Worm (Caenorhabditis elegans): ENCODE data around the gene Y51A2B.9.

DNA sequence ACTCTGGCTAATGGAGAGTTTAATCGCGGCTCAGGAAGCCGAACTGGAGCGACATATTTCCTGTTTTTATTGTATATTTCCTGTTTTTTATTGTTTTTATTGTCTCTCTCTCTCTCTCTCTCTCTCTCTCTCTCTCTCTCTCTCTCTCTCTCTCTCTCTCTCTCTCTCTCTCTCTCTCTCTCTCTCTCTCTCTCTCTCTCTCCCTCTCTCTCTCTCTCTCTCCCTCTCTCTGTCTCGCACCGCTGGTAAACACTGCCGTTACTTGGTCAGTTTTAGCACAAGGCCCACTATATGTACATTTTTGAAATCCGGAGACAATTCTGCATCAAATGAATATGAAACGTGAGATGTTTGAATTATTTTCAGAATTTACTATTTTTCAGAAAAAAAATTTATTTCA, 35.3 kb upstream of the Y51A2B.9 start:
- TF ChIP-seq nhr-84 (tag; optimal IDR thresholded peaks at IDR 0.05) (no peak), snpc-4 (tag; optimal IDR thresholded peaks at IDR 0.05) (no peak), snu-23 (GFP tag; optimal IDR thresholded peaks at IDR 0.05) (no peak), unc-130 (tag; optimal IDR thresholded peaks at IDR 0.05) (no peak), aly-2 (tag; optimal IDR thresholded peaks at IDR 0.05) (no peak), zag-1 (tag; optimal IDR thresholded peaks at IDR 0.05) (no peak), mep-1 (tag; optimal IDR thresholded peaks at IDR 0.05) (no peak), fos-1 (tag; optimal IDR thresholded peaks at IDR 0.05) (no peak), dpl-1 (GFP tag; optimal IDR thresholded peaks at IDR 0.05) (no peak), nhr-11 (tag; optimal IDR thresholded peaks at IDR 0.05) (no peak)
